Fruit fly (Drosophila melanogaster) whole organism, pupa: Measurements from ENCODE around the gene Mrgn1.

Experiments
- CG10348 ChIP-seq: fragments of 200-800 bp; sonication (Bioruptor generic); IDR thresholded peaks from 2 replicates; pipeline ENCODE4 v1.3.6; 2022; ENCODE audit warnings: missing biosample characterization, missing genetic modification characterization
- CG12605 ChIP-seq: fragments of 200-800 bp; sonication (Bioruptor generic); IDR thresholded peaks from 2 replicates; pipeline ENCODE4 v1.3.6; 2022; ENCODE audit warnings: missing biosample characterization, missing genetic modification characterization
- CG13204 ChIP-seq: fragments of 200-800 bp; sonication (Bioruptor generic); optimal IDR thresholded peaks from 2 replicates; lab custom pipeline; 2018; ENCODE audit warnings: missing biosample characterization, mild to moderate bottlenecking, missing genetic modification characterization, moderate library complexity
- CG14655 ChIP-seq: fragments of 200-800 bp; sonication (Bioruptor generic); optimal IDR thresholded peaks from 3 replicates; lab custom pipeline; 2017; ENCODE audit warnings: mild to moderate bottlenecking, missing biosample characterization, missing genetic modification reagents, missing genetic modification characterization
- CG15710 ChIP-seq: fragments of 200-800 bp; sonication (Bioruptor generic); optimal IDR thresholded peaks from 2 replicates; lab custom pipeline; 2018; ENCODE audit warnings: missing biosample characterization, mild to moderate bottlenecking, missing genetic modification characterization, moderate library complexity
- CG17806 ChIP-seq: fragments of 200-800 bp; sonication (Bioruptor generic); optimal IDR thresholded peaks from 2 replicates; lab custom pipeline; 2018; ENCODE audit warnings: missing biosample characterization, mild to moderate bottlenecking, missing genetic modification characterization, moderate library complexity
- CG32121 ChIP-seq: fragments of 200-800 bp; sonication (Bioruptor generic); IDR thresholded peaks from 2 replicates; pipeline ENCODE4 v1.3.6; 2022; ENCODE audit warnings: missing biosample characterization, missing genetic modification characterization
- CG34367 ChIP-seq: fragments of 200-800 bp; sonication (Bioruptor generic); optimal IDR thresholded peaks from 2 replicates; lab custom pipeline; 2018; ENCODE audit warnings: missing biosample characterization, mild to moderate bottlenecking, missing genetic modification characterization
- CG4496 ChIP-seq: fragments of 200-800 bp; sonication (Bioruptor generic); IDR thresholded peaks from 3 replicates; pipeline ENCODE4 v1.3.6; 2022; ENCODE audit warnings: missing biosample characterization, missing genetic modification characterization
- CG8159 ChIP-seq: fragments of 200-800 bp; sonication (Bioruptor generic); optimal IDR thresholded peaks from 3 replicates; lab custom pipeline; 2018; ENCODE audit warnings: missing biosample characterization, mild to moderate bottlenecking, missing genetic modification characterization, moderate library complexity
- CG8301 ChIP-seq: fragments of 200-800 bp; sonication (Bioruptor generic); optimal IDR thresholded peaks from 2 replicates; lab custom pipeline; 2018; ENCODE audit warnings: missing biosample characterization, mild to moderate bottlenecking, missing genetic modification characterization
- CG9948 ChIP-seq: fragments of 200-800 bp; sonication (Bioruptor generic); optimal IDR thresholded peaks from 2 replicates; lab custom pipeline; 2018; ENCODE audit warnings: missing biosample characterization, mild to moderate bottlenecking, missing genetic modification characterization, moderate library complexity
- D1 ChIP-seq: fragments of 200-800 bp; sonication (Bioruptor generic); optimal IDR thresholded peaks from 2 replicates; lab custom pipeline; 2018; ENCODE audit warnings: missing biosample characterization, mild to moderate bottlenecking, missing genetic modification characterization, moderate library complexity
- EcR ChIP-seq: fragments of 200-800 bp; sonication (Bioruptor generic); optimal IDR thresholded peaks from 3 replicates; lab custom pipeline; 2019; ENCODE audit warnings: missing biosample characterization, missing genetic modification characterization, mild to moderate bottlenecking, moderate library complexity, missing genetic modification reagents
- Ets98B ChIP-seq: fragments of 200-800 bp; sonication (Bioruptor generic); IDR thresholded peaks from 2 replicates; pipeline ENCODE4 v1.3.6; 2022; ENCODE audit warnings: missing biosample characterization, missing genetic modification characterization
- Pif1A ChIP-seq: fragments of 200-800 bp; sonication (Bioruptor generic); optimal IDR thresholded peaks from 3 replicates; lab custom pipeline; 2016; ENCODE audit warnings: missing biosample characterization, missing genetic modification characterization
- Pif1B ChIP-seq: fragments of 200-800 bp; sonication (Bioruptor generic); optimal IDR thresholded peaks from 3 replicates; lab custom pipeline; 2016; ENCODE audit warnings: missing biosample characterization, missing genetic modification characterization
- Snoo ChIP-seq: fragments of 200-800 bp; sonication (Bioruptor generic); optimal IDR thresholded peaks from 3 replicates; lab custom pipeline; 2017; ENCODE audit warnings: missing biosample characterization, mild to moderate bottlenecking, missing genetic modification characterization, inconsistent platforms
- fd96Ca ChIP-seq: fragments of 200-800 bp; sonication (Bioruptor generic); IDR thresholded peaks from 3 replicates; pipeline ENCODE4 v1.3.6; 2022; ENCODE audit warnings: missing biosample characterization, missing genetic modification characterization
- gl ChIP-seq: fragments of 200-800 bp; sonication (Bioruptor generic); optimal IDR thresholded peaks from 2 replicates; lab custom pipeline; 2018; ENCODE audit warnings: missing biosample characterization, mild to moderate bottlenecking, missing genetic modification characterization
- rn ChIP-seq: fragments of 200-800 bp; sonication (Bioruptor generic); IDR thresholded peaks from 2 replicates; pipeline ENCODE4 v1.3.6; 2022; ENCODE audit warnings: missing biosample characterization, missing genetic modification characterization

Gene Mrgn1

DNA sequence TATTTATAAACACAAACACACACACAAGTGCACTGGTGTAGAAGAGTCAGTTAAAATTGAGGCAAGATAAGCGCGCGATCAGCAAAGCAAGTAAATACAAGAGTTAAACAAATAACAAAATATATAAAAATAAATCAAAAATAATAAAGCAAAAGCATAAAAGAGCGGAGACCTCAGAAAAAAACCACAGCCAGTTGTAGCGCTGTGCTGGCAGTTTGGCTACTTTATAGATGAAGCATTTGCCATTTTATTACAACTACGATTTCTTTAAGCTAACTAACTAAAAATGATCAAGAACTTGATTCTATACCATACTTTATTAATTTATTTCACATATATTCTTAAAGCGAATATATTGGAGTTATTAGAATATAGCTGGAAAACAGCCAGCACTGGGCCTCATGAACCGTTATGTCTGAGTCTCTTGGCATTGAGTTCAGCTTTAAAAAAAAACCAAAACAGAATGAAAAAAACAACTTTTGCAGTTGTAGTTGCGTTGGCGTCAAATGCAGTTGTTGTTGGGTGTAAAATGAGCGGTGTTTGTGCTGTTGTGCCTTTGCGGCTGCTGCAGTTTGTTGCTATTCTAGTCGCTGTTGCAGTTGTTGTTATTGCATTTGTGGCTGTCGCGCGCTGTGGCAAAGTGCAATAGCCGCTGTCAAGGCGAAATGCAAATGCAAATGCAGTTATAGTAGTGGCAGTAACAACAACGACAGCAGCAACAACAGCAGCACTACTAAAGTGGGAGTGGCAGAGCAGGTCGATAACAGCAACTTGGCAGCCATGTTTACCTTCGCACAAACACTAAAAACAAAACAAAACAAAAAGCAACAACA is 26.1 kb upstream of the Mrgn1 start:
- peak; percentile 42 for TF ChIP-seq CG17806 (tag; lab: Kevin White, UChicago)
- TF ChIP-seq CG8159 = no peak
- TF ChIP-seq gl (tag; lab: Kevin White, UChicago) = no peak
- peak; percentile 66 for TF ChIP-seq CG32121 (GFP tag; lab: Robert Waterston, UW)
- peak; percentile 22 for TF ChIP-seq Ets98B
- peak; percentile 68 for TF ChIP-seq CG4496 (GFP tag; lab: Robert Waterston, UW)
- TF ChIP-seq Pif1B = peak; percentile 58
- peak; percentile 67 for TF ChIP-seq Pif1A (GFP tag; lab: Kevin White, UChicago)
- peak; percentile 20; the same call in 1 of the 2 replicates for TF ChIP-seq CG12605 (GFP tag; lab: Robert Waterston, UW)
- peak; percentile 51 for TF ChIP-seq CG15710
- TF ChIP-seq CG14655 (GFP tag; lab: Kevin White, UChicago) = peak; percentile 81
- no peak; the same call in 1 of the 3 replicates for TF ChIP-seq fd96Ca (GFP tag; lab: Robert Waterston, UW)
- TF ChIP-seq CG34367 (tag; lab: Kevin White, UChicago) = peak; percentile 33
- TF ChIP-seq CG8301 (tag; lab: Kevin White, UChicago) = peak; percentile 61
- TF ChIP-seq rn (GFP tag; lab: Robert Waterston, UW) = no peak
- TF ChIP-seq D1 (tag; lab: Kevin White, UChicago) = no peak
- TF ChIP-seq CG10348 (GFP tag; lab: Robert Waterston, UW) = no peak
- TF ChIP-seq Snoo (tag; lab: Kevin White, UChicago) = no peak
- TF ChIP-seq EcR (GFP tag; lab: Kevin White, UChicago) = peak; percentile 91
- no peak for TF ChIP-seq CG13204 (GFP tag; lab: Kevin White, UChicago)
- TF ChIP-seq CG9948 (tag; lab: Kevin White, UChicago) = peak; percentile 30

DNA sequence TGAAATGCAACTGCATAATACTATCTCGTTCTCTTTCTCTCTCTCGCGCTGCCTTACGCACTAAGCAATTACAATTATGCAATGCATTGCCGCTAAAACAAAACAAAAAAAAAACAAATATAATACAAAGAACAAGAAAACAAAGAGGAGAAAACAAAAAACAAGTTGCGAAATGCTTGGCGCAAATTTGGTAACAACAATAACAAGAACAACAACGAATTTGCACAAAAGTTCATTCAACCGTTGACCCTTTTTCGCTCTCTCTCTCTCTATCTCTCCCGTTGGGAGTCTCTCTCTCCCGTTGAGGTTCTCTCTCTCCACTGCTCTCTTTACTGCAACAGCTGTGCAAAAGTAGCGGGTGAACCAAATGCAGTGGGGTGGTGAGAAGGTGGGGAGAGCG is 25.3 kb upstream of the Mrgn1 start:
- TF ChIP-seq Pif1B (no peak), Snoo (tag; lab: Kevin White, UChicago) (no peak), gl (tag; lab: Kevin White, UChicago) (no peak), fd96Ca (GFP tag; lab: Robert Waterston, UW) (no peak; the same call in 2 of the 3 replicates), Pif1A (GFP tag; lab: Kevin White, UChicago) (no peak), CG32121 (GFP tag; lab: Robert Waterston, UW) (no peak; the same call in 1 of the 2 replicates), CG9948 (tag; lab: Kevin White, UChicago) (no peak), EcR (GFP tag; lab: Kevin White, UChicago) (peak; percentile 99), Ets98B (peak; percentile 59), CG10348 (GFP tag; lab: Robert Waterston, UW) (no peak), CG8301 (tag; lab: Kevin White, UChicago) (no peak)

DNA sequence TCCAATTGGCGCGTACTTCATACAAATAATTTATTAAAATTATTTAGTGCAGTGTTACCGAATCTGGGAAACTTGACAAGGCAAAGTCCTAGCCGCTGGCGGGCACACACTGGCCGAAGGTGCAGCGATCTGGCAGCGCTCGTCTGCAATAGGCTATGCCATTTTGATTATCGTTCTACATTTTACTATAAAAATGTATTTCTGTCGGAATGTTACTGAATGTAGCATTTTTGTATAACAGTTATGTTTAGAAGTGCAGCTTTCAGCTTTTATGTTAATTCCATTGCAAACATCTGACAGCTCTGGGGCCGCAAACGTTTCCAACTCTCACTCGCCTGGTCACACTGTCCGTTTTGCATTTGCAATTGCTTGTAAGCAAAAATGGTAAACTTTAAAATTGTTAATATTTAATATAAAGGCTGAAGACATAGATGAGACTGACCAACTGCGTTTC is 22.8 kb upstream of the Mrgn1 start, which contains the start of gene Grip91:
Grip91 (minus strand) TSS at position 85 of the 454 bp plus-strand sequence.
- TF ChIP-seq CG12605 (GFP tag; lab: Robert Waterston, UW) (no peak), Ets98B (no peak), fd96Ca (GFP tag; lab: Robert Waterston, UW) (no peak), Snoo (tag; lab: Kevin White, UChicago) (no peak), rn (GFP tag; lab: Robert Waterston, UW) (no peak), CG9948 (tag; lab: Kevin White, UChicago) (no peak), CG32121 (GFP tag; lab: Robert Waterston, UW) (no peak), CG14655 (GFP tag; lab: Kevin White, UChicago) (no peak), CG34367 (tag; lab: Kevin White, UChicago) (no peak), Pif1B (no peak), gl (tag; lab: Kevin White, UChicago) (no peak), Pif1A (GFP tag; lab: Kevin White, UChicago) (no peak), CG13204 (GFP tag; lab: Kevin White, UChicago) (no peak), CG4496 (GFP tag; lab: Robert Waterston, UW) (no peak), CG10348 (GFP tag; lab: Robert Waterston, UW) (no peak), CG8301 (tag; lab: Kevin White, UChicago) (no peak), CG8159 (no peak), CG15710 (no peak), D1 (tag; lab: Kevin White, UChicago) (no peak)

DNA sequence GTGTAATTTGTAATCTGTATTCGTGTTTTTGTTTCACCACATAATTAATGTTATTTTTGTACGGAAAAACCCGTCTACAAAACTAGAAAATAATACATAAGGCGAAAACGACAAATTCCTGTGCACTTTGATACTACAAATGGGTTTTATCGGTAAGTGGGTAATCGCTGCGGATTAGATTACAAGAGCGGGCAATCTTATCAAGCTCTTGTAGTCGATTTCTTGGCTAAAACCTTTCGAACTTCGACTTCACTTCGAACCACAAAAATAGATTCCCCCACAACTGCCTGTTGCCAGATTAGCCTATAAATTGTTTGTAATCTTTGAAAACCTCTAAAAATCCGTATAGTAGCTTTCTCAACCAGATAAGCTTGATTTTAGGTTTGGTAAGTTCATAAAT is 19.2 kb upstream of the Mrgn1 start:
- TF ChIP-seq Pif1A (GFP tag; lab: Kevin White, UChicago) (no peak), CG34367 (tag; lab: Kevin White, UChicago) (no peak), CG9948 (tag; lab: Kevin White, UChicago) (no peak), CG8301 (tag; lab: Kevin White, UChicago) (no peak), Ets98B (no peak), CG13204 (GFP tag; lab: Kevin White, UChicago) (no peak), fd96Ca (GFP tag; lab: Robert Waterston, UW) (no peak), CG12605 (GFP tag; lab: Robert Waterston, UW) (no peak), CG17806 (tag; lab: Kevin White, UChicago) (no peak), Snoo (tag; lab: Kevin White, UChicago) (no peak), rn (GFP tag; lab: Robert Waterston, UW) (no peak), gl (tag; lab: Kevin White, UChicago) (no peak), EcR (GFP tag; lab: Kevin White, UChicago) (no peak), CG32121 (GFP tag; lab: Robert Waterston, UW) (no peak), CG4496 (GFP tag; lab: Robert Waterston, UW) (no peak), Pif1B (no peak), D1 (tag; lab: Kevin White, UChicago) (no peak), CG10348 (GFP tag; lab: Robert Waterston, UW) (no peak), CG14655 (GFP tag; lab: Kevin White, UChicago) (no peak), CG15710 (no peak)
